Fruit fly (Drosophila melanogaster) whole organism, pupa: Measurements from ENCODE around the gene CG13850.

Source experiments
- CG10348 ChIP-seq: fragments of 200-800 bp; sonication (Bioruptor generic); IDR thresholded peaks from 2 replicates; pipeline ENCODE4 v1.3.6; 2022; ENCODE audit warnings: missing biosample characterization, missing genetic modification characterization
- CG12605 ChIP-seq: fragments of 200-800 bp; sonication (Bioruptor generic); IDR thresholded peaks from 2 replicates; pipeline ENCODE4 v1.3.6; 2022; ENCODE audit warnings: missing biosample characterization, missing genetic modification characterization
- CG13204 ChIP-seq: fragments of 200-800 bp; sonication (Bioruptor generic); optimal IDR thresholded peaks from 2 replicates; lab custom pipeline; 2018; ENCODE audit warnings: missing biosample characterization, mild to moderate bottlenecking, missing genetic modification characterization, moderate library complexity
- CG14655 ChIP-seq: fragments of 200-800 bp; sonication (Bioruptor generic); optimal IDR thresholded peaks from 3 replicates; lab custom pipeline; 2017; ENCODE audit warnings: mild to moderate bottlenecking, missing biosample characterization, missing genetic modification reagents, missing genetic modification characterization
- CG15710 ChIP-seq: fragments of 200-800 bp; sonication (Bioruptor generic); optimal IDR thresholded peaks from 2 replicates; lab custom pipeline; 2018; ENCODE audit warnings: missing biosample characterization, mild to moderate bottlenecking, missing genetic modification characterization, moderate library complexity
- CG17806 ChIP-seq: fragments of 200-800 bp; sonication (Bioruptor generic); optimal IDR thresholded peaks from 2 replicates; lab custom pipeline; 2018; ENCODE audit warnings: missing biosample characterization, mild to moderate bottlenecking, missing genetic modification characterization, moderate library complexity
- CG32121 ChIP-seq: fragments of 200-800 bp; sonication (Bioruptor generic); IDR thresholded peaks from 2 replicates; pipeline ENCODE4 v1.3.6; 2022; ENCODE audit warnings: missing biosample characterization, missing genetic modification characterization
- CG34367 ChIP-seq: fragments of 200-800 bp; sonication (Bioruptor generic); optimal IDR thresholded peaks from 2 replicates; lab custom pipeline; 2018; ENCODE audit warnings: missing biosample characterization, mild to moderate bottlenecking, missing genetic modification characterization
- CG4496 ChIP-seq: fragments of 200-800 bp; sonication (Bioruptor generic); IDR thresholded peaks from 3 replicates; pipeline ENCODE4 v1.3.6; 2022; ENCODE audit warnings: missing biosample characterization, missing genetic modification characterization
- CG8159 ChIP-seq: fragments of 200-800 bp; sonication (Bioruptor generic); optimal IDR thresholded peaks from 3 replicates; lab custom pipeline; 2018; ENCODE audit warnings: missing biosample characterization, mild to moderate bottlenecking, missing genetic modification characterization, moderate library complexity
- CG8301 ChIP-seq: fragments of 200-800 bp; sonication (Bioruptor generic); optimal IDR thresholded peaks from 2 replicates; lab custom pipeline; 2018; ENCODE audit warnings: missing biosample characterization, mild to moderate bottlenecking, missing genetic modification characterization
- CG9948 ChIP-seq: fragments of 200-800 bp; sonication (Bioruptor generic); optimal IDR thresholded peaks from 2 replicates; lab custom pipeline; 2018; ENCODE audit warnings: missing biosample characterization, mild to moderate bottlenecking, missing genetic modification characterization, moderate library complexity
- D1 ChIP-seq: fragments of 200-800 bp; sonication (Bioruptor generic); optimal IDR thresholded peaks from 2 replicates; lab custom pipeline; 2018; ENCODE audit warnings: missing biosample characterization, mild to moderate bottlenecking, missing genetic modification characterization, moderate library complexity
- EcR ChIP-seq: fragments of 200-800 bp; sonication (Bioruptor generic); optimal IDR thresholded peaks from 3 replicates; lab custom pipeline; 2019; ENCODE audit warnings: missing biosample characterization, missing genetic modification characterization, mild to moderate bottlenecking, moderate library complexity, missing genetic modification reagents
- Ets98B ChIP-seq: fragments of 200-800 bp; sonication (Bioruptor generic); IDR thresholded peaks from 2 replicates; pipeline ENCODE4 v1.3.6; 2022; ENCODE audit warnings: missing biosample characterization, missing genetic modification characterization
- Pif1A ChIP-seq: fragments of 200-800 bp; sonication (Bioruptor generic); optimal IDR thresholded peaks from 3 replicates; lab custom pipeline; 2016; ENCODE audit warnings: missing biosample characterization, missing genetic modification characterization
- Pif1B ChIP-seq: fragments of 200-800 bp; sonication (Bioruptor generic); optimal IDR thresholded peaks from 3 replicates; lab custom pipeline; 2016; ENCODE audit warnings: missing biosample characterization, missing genetic modification characterization
- Snoo ChIP-seq: fragments of 200-800 bp; sonication (Bioruptor generic); optimal IDR thresholded peaks from 3 replicates; lab custom pipeline; 2017; ENCODE audit warnings: missing biosample characterization, mild to moderate bottlenecking, missing genetic modification characterization, inconsistent platforms
- fd96Ca ChIP-seq: fragments of 200-800 bp; sonication (Bioruptor generic); IDR thresholded peaks from 3 replicates; pipeline ENCODE4 v1.3.6; 2022; ENCODE audit warnings: missing biosample characterization, missing genetic modification characterization
- gl ChIP-seq: fragments of 200-800 bp; sonication (Bioruptor generic); optimal IDR thresholded peaks from 2 replicates; lab custom pipeline; 2018; ENCODE audit warnings: missing biosample characterization, mild to moderate bottlenecking, missing genetic modification characterization
- rn ChIP-seq: fragments of 200-800 bp; sonication (Bioruptor generic); IDR thresholded peaks from 2 replicates; pipeline ENCODE4 v1.3.6; 2022; ENCODE audit warnings: missing biosample characterization, missing genetic modification characterization

Gene CG13850

DNA sequence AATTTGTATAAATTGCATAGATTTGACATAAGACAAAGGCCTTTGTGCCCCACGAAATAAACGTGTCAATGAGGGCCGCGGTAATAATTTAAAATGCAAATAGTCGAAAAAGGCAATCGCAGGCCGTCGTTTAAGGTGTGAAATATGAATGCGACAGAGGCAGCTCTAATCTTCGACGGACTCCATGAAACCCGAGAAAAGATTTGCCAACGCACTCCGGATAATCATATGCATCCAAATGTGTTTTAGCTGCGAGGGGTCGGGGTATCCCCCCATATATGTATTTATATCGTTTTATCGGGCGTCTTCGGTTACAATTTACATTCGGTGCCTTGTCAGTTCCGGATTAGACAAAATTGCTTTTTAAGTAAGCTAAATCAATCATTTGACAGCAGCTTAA is 27.6 kb upstream of the CG13850 start:
- no peak for TF ChIP-seq gl (tag; lab: Kevin White, UChicago)
- TF ChIP-seq CG13204, result no peak
- no peak for TF ChIP-seq fd96Ca (GFP tag; lab: Robert Waterston, UW)

DNA sequence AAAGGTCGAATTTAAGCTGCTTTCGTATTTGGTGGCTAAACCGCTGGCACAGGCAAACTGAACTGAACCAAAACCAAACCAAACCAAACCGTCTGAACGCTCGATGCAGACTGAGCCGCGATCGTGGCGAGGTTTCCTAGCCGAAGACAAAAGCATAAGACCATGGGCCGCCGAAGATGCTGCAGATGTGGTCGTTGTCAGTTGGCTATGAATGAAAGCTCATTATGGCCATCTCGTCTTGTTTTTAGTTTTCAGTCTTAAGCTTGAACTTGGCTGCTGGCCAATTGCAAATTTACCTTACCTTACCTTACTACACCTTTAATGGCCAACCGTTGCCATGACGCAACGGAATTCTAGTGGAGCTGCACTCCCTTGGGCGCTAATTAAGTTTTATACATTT is 25.3 kb upstream of the CG13850 start, which contains the start of gene CG13847:
CG13847 (minus strand) TSS at position 101 of the 400 bp plus-strand sequence.
- TF ChIP-seq CG32121 (GFP tag; lab: Robert Waterston, UW) (no peak), EcR (GFP tag; lab: Kevin White, UChicago) (no peak), Ets98B (GFP tag; lab: Robert Waterston, UW) (no peak), Pif1A (GFP tag; lab: Kevin White, UChicago) (no peak), CG15710 (tag; lab: Kevin White, UChicago) (no peak), Pif1B (no peak), CG17806 (tag; lab: Kevin White, UChicago) (no peak), fd96Ca (GFP tag; lab: Robert Waterston, UW) (no peak), gl (tag; lab: Kevin White, UChicago) (no peak), rn (GFP tag; lab: Robert Waterston, UW) (no peak), CG10348 (GFP tag; lab: Robert Waterston, UW) (no peak), CG13204 (no peak), CG4496 (no peak), Snoo (tag; lab: Kevin White, UChicago) (no peak), CG8301 (tag; lab: Kevin White, UChicago) (no peak), D1 (tag; lab: Kevin White, UChicago) (no peak), CG9948 (tag; lab: Kevin White, UChicago) (no peak)

DNA sequence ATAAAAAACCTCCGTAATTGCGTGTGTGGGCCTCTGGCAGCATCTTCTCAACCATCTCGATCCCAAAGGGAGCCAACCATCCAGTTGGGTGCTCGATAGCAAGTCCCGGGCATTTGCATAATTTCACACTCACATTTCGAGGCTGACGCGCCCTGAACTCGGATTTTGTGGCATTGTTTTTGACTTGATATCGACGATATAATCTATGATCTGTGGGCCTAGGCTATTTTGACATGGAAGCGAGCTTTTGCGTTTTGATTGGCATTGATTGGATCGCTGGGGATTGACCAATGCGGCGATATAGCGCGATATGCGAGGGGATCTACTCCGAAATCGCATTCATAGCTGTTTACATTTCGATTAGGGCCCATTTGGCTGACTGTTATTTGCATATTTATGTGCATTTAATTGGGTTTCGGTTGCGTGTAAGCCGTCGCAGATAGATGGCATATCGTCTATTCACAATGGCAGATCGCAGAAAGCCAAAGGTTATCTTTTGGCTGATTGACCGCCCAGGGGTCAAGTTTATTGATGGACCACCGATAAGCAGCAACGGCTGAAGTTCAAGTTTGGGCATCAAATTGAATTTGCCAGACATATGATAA is 21.6 kb upstream of the CG13850 start:
- no peak for TF ChIP-seq CG32121 (GFP tag; lab: Robert Waterston, UW)
- TF ChIP-seq CG4496, result no peak
- TF ChIP-seq CG9948 (tag; lab: Kevin White, UChicago), result no peak
- no peak for TF ChIP-seq Pif1B
- TF ChIP-seq rn (GFP tag; lab: Robert Waterston, UW), result no peak
- TF ChIP-seq Ets98B (GFP tag; lab: Robert Waterston, UW), result no peak
- no peak for TF ChIP-seq gl (tag; lab: Kevin White, UChicago)
- no peak for TF ChIP-seq CG10348 (GFP tag; lab: Robert Waterston, UW)
- TF ChIP-seq CG8301 (tag; lab: Kevin White, UChicago), result no peak
- TF ChIP-seq Pif1A (GFP tag; lab: Kevin White, UChicago), result no peak
- no peak for TF ChIP-seq CG8159 (tag; lab: Kevin White, UChicago)

DNA sequence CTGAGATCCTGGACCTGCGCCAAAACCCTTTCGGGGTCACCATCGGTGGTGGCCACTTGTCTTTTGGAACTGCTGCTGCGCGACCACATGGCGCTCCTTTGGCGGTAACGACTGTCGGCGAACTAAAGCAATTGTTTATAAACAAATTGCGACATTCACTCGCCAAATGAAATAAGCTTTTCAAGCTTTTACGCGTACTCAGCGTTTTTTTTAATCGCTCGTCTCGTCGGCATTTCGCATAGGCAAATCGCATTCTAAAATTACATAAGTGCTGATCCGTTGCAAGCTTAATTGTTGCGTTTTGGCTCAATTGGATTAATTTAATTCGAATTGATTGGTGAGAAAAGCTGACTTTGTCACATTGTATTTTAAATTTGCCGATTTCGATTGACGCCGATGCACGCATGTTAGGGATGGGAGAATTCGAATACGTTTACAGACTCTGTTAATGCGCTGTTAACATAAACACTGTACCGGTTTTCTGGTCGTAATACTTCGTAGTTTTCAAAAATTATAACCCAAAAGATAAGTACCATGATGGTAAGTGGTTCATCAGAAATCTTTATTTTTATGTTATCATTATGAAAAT is 14.0 kb upstream of the CG13850 start, which contains the start of gene pinta:
pinta (minus strand) TSS at position 328 of the 589 bp plus-strand sequence.
- TF ChIP-seq gl (tag; lab: Kevin White, UChicago) (no peak), CG4496 (no peak), EcR (GFP tag; lab: Kevin White, UChicago) (no peak), Pif1A (GFP tag; lab: Kevin White, UChicago) (no peak), CG15710 (tag; lab: Kevin White, UChicago) (no peak), Snoo (tag; lab: Kevin White, UChicago) (no peak), CG32121 (GFP tag; lab: Robert Waterston, UW) (no peak), Pif1B (no peak), rn (GFP tag; lab: Robert Waterston, UW) (no peak), CG9948 (tag; lab: Kevin White, UChicago) (no peak), CG13204 (no peak)
- TF ChIP-seq, all 21 proteins: peak for 0

DNA sequence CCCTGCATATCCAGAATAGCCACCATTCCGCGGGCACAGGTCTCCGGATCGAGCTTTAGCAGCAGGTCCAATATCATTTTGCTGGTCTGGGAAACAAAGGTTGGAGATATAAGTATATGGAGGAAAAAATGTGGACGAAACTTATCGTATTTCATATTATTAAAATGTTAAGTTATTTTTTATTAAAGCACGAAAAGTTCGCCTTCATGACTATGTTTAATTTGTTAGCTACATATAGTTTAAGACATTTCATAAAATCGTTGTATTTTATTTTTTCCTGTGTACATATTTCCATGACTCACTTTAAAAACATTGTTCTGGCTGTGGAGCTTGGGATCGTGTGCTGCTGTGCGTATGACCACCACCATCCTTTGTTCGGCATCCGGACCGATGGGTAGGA is 13.3 kb upstream of the CG13850 start:
- TF ChIP-seq Snoo (tag; lab: Kevin White, UChicago) (peak; percentile 30), CG4496 (0 out of 3 replicates have a peak, but pooled peaks have one; percentile 37), CG17806 (tag; lab: Kevin White, UChicago) (peak; percentile 58), CG9948 (tag; lab: Kevin White, UChicago) (peak; percentile 50), fd96Ca (GFP tag; lab: Robert Waterston, UW) (no peak), CG12605 (GFP tag; lab: Robert Waterston, UW) (0 out of 2 replicates have a peak, but pooled peaks have one; percentile 34), CG8159 (tag; lab: Kevin White, UChicago) (peak; percentile 66), CG8301 (tag; lab: Kevin White, UChicago) (no peak), D1 (tag; lab: Kevin White, UChicago) (no peak), EcR (GFP tag; lab: Kevin White, UChicago) (peak; percentile 30), CG34367 (tag; lab: Kevin White, UChicago) (peak; percentile 45), CG10348 (GFP tag; lab: Robert Waterston, UW) (no peak), CG15710 (tag; lab: Kevin White, UChicago) (peak; percentile 63)

DNA sequence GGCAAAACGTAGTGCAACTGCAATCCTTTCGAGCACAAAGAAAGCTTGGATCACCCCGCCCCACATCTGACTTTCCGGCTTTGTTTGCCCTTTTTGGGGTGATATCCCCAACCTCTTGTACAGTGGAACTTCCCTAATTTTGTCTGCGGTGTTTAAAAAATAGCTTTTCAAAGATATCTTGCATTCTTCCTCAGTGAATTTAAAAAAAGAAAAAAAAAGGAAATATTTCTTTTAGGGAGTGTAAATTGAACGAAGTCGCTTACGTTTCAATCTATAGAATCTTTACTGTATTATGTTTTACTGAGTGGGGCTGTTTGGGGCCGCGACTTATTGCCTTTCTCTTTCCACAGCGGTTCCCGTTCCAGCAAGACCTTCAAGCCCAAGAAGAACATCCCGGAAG is 10.9 kb upstream of the CG13850 start:
- TF ChIP-seq CG13204 (no peak), CG8301 (tag; lab: Kevin White, UChicago) (no peak), fd96Ca (GFP tag; lab: Robert Waterston, UW) (no peak), Pif1B (peak; percentile 71), CG32121 (GFP tag; lab: Robert Waterston, UW) (peak; percentile 60; the same call in 1 of the 2 replicates), CG8159 (tag; lab: Kevin White, UChicago) (peak; percentile 55), CG9948 (tag; lab: Kevin White, UChicago) (peak; percentile 49), Ets98B (GFP tag; lab: Robert Waterston, UW) (peak; percentile 70), D1 (tag; lab: Kevin White, UChicago) (no peak), CG12605 (GFP tag; lab: Robert Waterston, UW) (peak; percentile 61), Snoo (tag; lab: Kevin White, UChicago) (peak; percentile 87), CG4496 (peak; percentile 86), rn (GFP tag; lab: Robert Waterston, UW) (no peak), Pif1A (GFP tag; lab: Kevin White, UChicago) (peak; percentile 74), CG14655 (GFP tag; lab: Kevin White, UChicago) (no peak), gl (tag; lab: Kevin White, UChicago) (no peak), CG17806 (tag; lab: Kevin White, UChicago) (peak; percentile 43), CG34367 (tag; lab: Kevin White, UChicago) (peak; percentile 23), EcR (GFP tag; lab: Kevin White, UChicago) (no peak), CG15710 (tag; lab: Kevin White, UChicago) (peak; percentile 70), CG10348 (GFP tag; lab: Robert Waterston, UW) (0 out of 2 replicates have a peak, but pooled peaks have one; percentile 32)
